Fruit fly (Drosophila melanogaster) whole organism, embryonic: Measurements from ENCODE around the gene Ube3a.

Source experiments
- Antp ChIP-seq: fragments of 200-800 bp; sonication (Bioruptor generic); optimal IDR thresholded peaks from 3 replicates; lab custom pipeline; 2016; ENCODE audit warnings: missing biosample characterization, missing genetic modification characterization
- Atf6 ChIP-seq: fragments of 200-800 bp; sonication (Bioruptor generic); IDR thresholded peaks from 2 replicates; pipeline ENCODE4 v1.3.6; 2022; ENCODE audit warnings: missing biosample characterization, missing genetic modification characterization
- Bgb ChIP-seq: fragments of 200-800 bp; sonication (Bioruptor generic); IDR thresholded peaks from 2 replicates; pipeline ENCODE4 v1.3.6; 2022; ENCODE audit warnings: missing biosample characterization, missing genetic modification characterization; ENCODE audit not compliant: partially characterized antibody
- CG10431 ChIP-seq: fragments of 200-800 bp; sonication (Bioruptor generic); optimal IDR thresholded peaks from 3 replicates; lab custom pipeline; 2018; ENCODE audit warnings: missing biosample characterization, mild to moderate bottlenecking, missing genetic modification characterization
- CG10543 ChIP-seq: fragments of 200-800 bp; sonication (Bioruptor generic); optimal IDR thresholded peaks from 3 replicates; lab custom pipeline; 2017; ENCODE audit warnings: missing biosample characterization, mild to moderate bottlenecking, missing genetic modification characterization, moderate library complexity
- CG10565 ChIP-seq: fragments of 200-800 bp; sonication (Bioruptor generic); optimal IDR thresholded peaks from 3 replicates; lab custom pipeline; 2016; ENCODE audit warnings: missing biosample characterization, mild to moderate bottlenecking, missing genetic modification characterization
- CG11085 ChIP-seq: fragments of 200-800 bp; sonication (Bioruptor generic); IDR thresholded peaks from 2 replicates; pipeline ENCODE4 v1.3.6; 2022; ENCODE audit warnings: missing biosample characterization, missing genetic modification characterization
- CG12104 ChIP-seq: fragments of 200-800 bp; sonication (Bioruptor generic); optimal IDR thresholded peaks from 3 replicates; lab custom pipeline; 2016; ENCODE audit warnings: missing biosample characterization, missing genetic modification characterization
- CG12942 ChIP-seq: fragments of 200-800 bp; sonication (Bioruptor generic); optimal IDR thresholded peaks from 3 replicates; lab custom pipeline; 2016; ENCODE audit warnings: missing biosample characterization, missing genetic modification characterization
- CG13894 ChIP-seq: fragments of 200-800 bp; sonication (Bioruptor generic); optimal IDR thresholded peaks from 3 replicates; lab custom pipeline; 2018; ENCODE audit warnings: missing biosample characterization, mild to moderate bottlenecking, missing genetic modification characterization, moderate library complexity
- CG18619 ChIP-seq: fragments of 200-800 bp; sonication (Bioruptor generic); optimal IDR thresholded peaks from 3 replicates; lab custom pipeline; 2017; ENCODE audit warnings: missing biosample characterization, mild to moderate bottlenecking, missing genetic modification characterization
- CG2202 ChIP-seq: fragments of 200-800 bp; sonication (Bioruptor generic); optimal IDR thresholded peaks from 2 replicates; lab custom pipeline; 2018; ENCODE audit warnings: missing biosample characterization, mild to moderate bottlenecking, missing genetic modification characterization
- CG31224 ChIP-seq: fragments of 200-800 bp; sonication (Bioruptor generic); IDR thresholded peaks from 2 replicates; pipeline ENCODE4 v1.3.6; 2022; ENCODE audit warnings: missing biosample characterization, missing genetic modification characterization
- CG32532 ChIP-seq: fragments of 200-800 bp; sonication (Bioruptor generic); IDR thresholded peaks from 2 replicates; pipeline ENCODE4 v1.3.6; 2022; ENCODE audit warnings: missing biosample characterization, missing genetic modification characterization
- CG34376 ChIP-seq: fragments of 200-800 bp; sonication (Bioruptor generic); optimal IDR thresholded peaks from 2 replicates; lab custom pipeline; 2018; ENCODE audit warnings: missing biosample characterization, mild to moderate bottlenecking, missing genetic modification characterization
- CG34422 ChIP-seq: fragments of 200-800 bp; sonication (Bioruptor generic); IDR thresholded peaks from 3 replicates; pipeline ENCODE4 v1.3.6; 2022; ENCODE audit warnings: missing biosample characterization, missing genetic modification characterization
- CG4820 ChIP-seq: fragments of 200-800 bp; sonication (Bioruptor generic); optimal IDR thresholded peaks from 3 replicates; lab custom pipeline; 2016; ENCODE audit warnings: missing biosample characterization, missing genetic modification characterization
- CG8944 ChIP-seq: fragments of 200-800 bp; sonication (Bioruptor generic); optimal IDR thresholded peaks from 3 replicates; lab custom pipeline; 2016; ENCODE audit warnings: missing biosample characterization, missing genetic modification characterization
- CG9437 ChIP-seq: fragments of 200-800 bp; sonication (Bioruptor generic); optimal IDR thresholded peaks from 2 replicates; lab custom pipeline; 2018; ENCODE audit warnings: missing biosample characterization, mild to moderate bottlenecking, missing genetic modification characterization
- CG9817 ChIP-seq: fragments of 200-800 bp; sonication (Bioruptor generic); optimal IDR thresholded peaks from 2 replicates; lab custom pipeline; 2018; ENCODE audit warnings: missing biosample characterization, mild to moderate bottlenecking, missing genetic modification characterization, moderate library complexity
- CG9932 ChIP-seq: fragments of 200-800 bp; sonication (Bioruptor generic); IDR thresholded peaks from 2 replicates; pipeline ENCODE4 v1.3.6; 2022; ENCODE audit warnings: missing biosample characterization, missing genetic modification characterization
- D19A ChIP-seq: fragments of 200-800 bp; optimal IDR thresholded peaks from 3 replicates; lab custom pipeline; 2019; ENCODE audit warnings: missing biosample characterization, mild to moderate bottlenecking, missing genetic modification characterization, moderate library complexity
- Dbx ChIP-seq: fragments of 200-800 bp; sonication (Bioruptor generic); IDR thresholded peaks from 3 replicates; pipeline ENCODE4 v1.3.6; 2022; ENCODE audit warnings: missing biosample characterization, missing genetic modification characterization
- Dp ChIP-seq: fragments of 200-800 bp; sonication (Bioruptor generic); optimal IDR thresholded peaks from 2 replicates; lab custom pipeline; 2018; ENCODE audit warnings: missing biosample characterization, mild to moderate bottlenecking, missing genetic modification characterization, moderate library complexity
- E2f2 ChIP-seq: fragments of 200-800 bp; sonication (Bioruptor generic); IDR thresholded peaks from 2 replicates; pipeline ENCODE4 v1.3.6; 2022; ENCODE audit warnings: missing biosample characterization, missing genetic modification characterization
- Ets65A ChIP-seq: fragments of 200-800 bp; sonication (Bioruptor generic); peaks from one replicate; lab custom pipeline; 2016; ENCODE audit warnings: missing biosample characterization, missing genetic modification characterization
- Nf-YB ChIP-seq: fragments of 200-800 bp; sonication (Bioruptor generic); optimal IDR thresholded peaks from 3 replicates; lab custom pipeline; 2019; ENCODE audit warnings: missing biosample characterization, mild to moderate bottlenecking, missing genetic modification characterization, moderate library complexity
- PHDP ChIP-seq: fragments of 200-800 bp; sonication (Bioruptor generic); optimal IDR thresholded peaks from 3 replicates; lab custom pipeline; 2018; ENCODE audit warnings: missing biosample characterization, mild to moderate bottlenecking, missing genetic modification characterization, moderate library complexity
- Sox100B ChIP-seq: fragments of 200-800 bp; sonication (Bioruptor generic); optimal IDR thresholded peaks from 3 replicates; lab custom pipeline; 2018; ENCODE audit warnings: missing biosample characterization, mild to moderate bottlenecking, missing genetic modification characterization
- Ssrp ChIP-seq: fragments of 200-800 bp; sonication (Bioruptor generic); optimal IDR thresholded peaks from 2 replicates; lab custom pipeline; 2018; ENCODE audit warnings: missing biosample characterization, mild to moderate bottlenecking, missing genetic modification characterization, moderate library complexity
- ase ChIP-seq: fragments of 200-800 bp; sonication (Bioruptor generic); IDR thresholded peaks from 3 replicates; pipeline ENCODE4 v1.3.6; 2022; ENCODE audit warnings: missing biosample characterization, missing genetic modification characterization
- chm ChIP-seq: fragments of 200-800 bp; sonication (Bioruptor generic); IDR thresholded peaks from 2 replicates; pipeline ENCODE4 v1.3.6; 2022; ENCODE audit warnings: missing biosample characterization, missing genetic modification characterization
- ci ChIP-seq: fragments of 200-800 bp; sonication (Bioruptor generic); IDR thresholded peaks from 3 replicates; pipeline ENCODE4 v1.3.6; 2022; ENCODE audit warnings: missing biosample characterization, missing genetic modification characterization
- crol ChIP-seq: fragments of 200-800 bp; sonication (Bioruptor generic); IDR thresholded peaks from 2 replicates; pipeline ENCODE4 v1.3.6; 2022; ENCODE audit warnings: missing biosample characterization, missing genetic modification characterization
- dmrt11E ChIP-seq: fragments of 200-800 bp; sonication (Bioruptor generic); optimal IDR thresholded peaks from 3 replicates; lab custom pipeline; 2018; ENCODE audit warnings: missing biosample characterization, mild to moderate bottlenecking, missing genetic modification characterization, moderate library complexity
- eve ChIP-seq, 2 experiments: fragments of >200 bp; optimal IDR thresholded peaks; 2 replicates each; lab custom pipeline; 2017; ENCODE audit warnings: missing biosample characterization in 2 of 2, missing genetic modification characterization in 2 of 2
- fru ChIP-seq: fragments of >200 bp; optimal IDR thresholded peaks from 2 replicates; lab custom pipeline; 2017
- jing ChIP-seq: fragments of 200-800 bp; sonication (Bioruptor generic); optimal IDR thresholded peaks from 2 replicates; lab custom pipeline; 2018; ENCODE audit warnings: missing biosample characterization, mild to moderate bottlenecking, missing genetic modification characterization
- lilli ChIP-seq: fragments of 200-800 bp; sonication (Bioruptor generic); optimal IDR thresholded peaks from 3 replicates; lab custom pipeline; 2016; ENCODE audit warnings: missing biosample characterization, missing genetic modification characterization
- onecut ChIP-seq: fragments of 200-800 bp; sonication (Bioruptor generic); IDR thresholded peaks from 2 replicates; pipeline ENCODE4 v1.3.6; 2022; ENCODE audit warnings: missing biosample characterization, missing genetic modification characterization
- phol ChIP-seq: fragments of 200-800 bp; sonication (Bioruptor generic); optimal IDR thresholded peaks from 3 replicates; lab custom pipeline; 2018; ENCODE audit warnings: missing biosample characterization, mild to moderate bottlenecking, missing genetic modification characterization, moderate library complexity
- pros ChIP-seq: fragments of 200-800 bp; sonication (Bioruptor generic); optimal IDR thresholded peaks from 3 replicates; lab custom pipeline; 2019; ENCODE audit warnings: missing biosample characterization, mild to moderate bottlenecking, missing genetic modification characterization, moderate library complexity
- sens ChIP-seq: fragments of 200-800 bp; sonication (Bioruptor generic); peaks from one replicate; lab custom pipeline; 2016; ENCODE audit warnings: missing biosample characterization, missing genetic modification characterization
- sob ChIP-seq: fragments of 200-800 bp; sonication (Bioruptor generic); IDR thresholded peaks from 2 replicates; pipeline ENCODE4 v1.3.6; 2022; ENCODE audit warnings: missing biosample characterization, missing genetic modification characterization
- sr ChIP-seq: fragments of 200-800 bp; sonication (Bioruptor generic); IDR thresholded peaks from 3 replicates; pipeline ENCODE4 v1.3.6; 2022; ENCODE audit warnings: missing biosample characterization, missing genetic modification characterization
- ssp ChIP-seq: fragments of 200-800 bp; sonication (Bioruptor generic); IDR thresholded peaks from 2 replicates; pipeline ENCODE4 v1.3.6; 2022; ENCODE audit warnings: missing biosample characterization, missing genetic modification characterization
- sug ChIP-seq: fragments of 200-800 bp; optimal IDR thresholded peaks from 2 replicates; lab custom pipeline; 2019; ENCODE audit warnings: missing biosample characterization, mild to moderate bottlenecking, missing genetic modification characterization, moderate library complexity
- wdn ChIP-seq: fragments of 200-800 bp; sonication (Bioruptor generic); IDR thresholded peaks from 2 replicates; pipeline ENCODE4 v1.3.6; 2022; ENCODE audit warnings: missing biosample characterization, missing genetic modification characterization
- z ChIP-seq: fragments of 200-800 bp; sonication (Bioruptor generic); IDR thresholded peaks from 3 replicates; pipeline ENCODE4 v1.3.6; 2022; ENCODE audit warnings: missing biosample characterization, missing genetic modification characterization

The Ube3a gene

dm6 chr3L:11252424-11253118 is 42.2 kb upstream of the Ube3a start (continued):
- TF ChIP-seq Ssrp (tag; lab: Kevin White, UChicago) (peak; percentile 40), sug (tag; lab: Kevin White, UChicago) (peak; percentile 1), wdn (peak; percentile 52), Atf6 (GFP tag; lab: Robert Waterston, UW) (peak; percentile 48; the same call in 1 of the 2 replicates), CG18619 (GFP tag; lab: Kevin White, UChicago) (no peak), CG2202 (no peak), eve (GFP tag; optimal IDR thresholded peaks at IDR 0.05; lab: Kevin White, UChicago) (peak in 1 of 2 experiments; percentile 79), CG32532 (GFP tag; lab: Robert Waterston, UW) (peak; percentile 3; the same call in 1 of the 2 replicates), dmrt11E (tag; lab: Kevin White, UChicago) (peak; percentile 0), fru (lab: Kevin White, UChicago) (no peak), sr (GFP tag; lab: Robert Waterston, UW) (no peak), ci (GFP tag; lab: Robert Waterston, UW) (0 out of 3 replicates have a peak, but pooled peaks have one; percentile 47), phol (peak; percentile 8), ase (GFP tag; lab: Robert Waterston, UW) (no peak), lilli (GFP tag; lab: Kevin White, UChicago) (peak; percentile 63), CG9932 (GFP tag; lab: Robert Waterston, UW) (peak; percentile 56; the same call in 1 of the 2 replicates), pros (GFP tag; lab: Kevin White, UChicago) (no peak), CG11085 (GFP tag; lab: Robert Waterston, UW) (0 out of 2 replicates have a peak, but pooled peaks have one; percentile 41), Dbx (GFP tag; lab: Robert Waterston, UW) (peak; percentile 64; the same call in 1 of the 3 replicates), Ets65A (GFP tag; lab: Kevin White, UChicago) (peak; percentile 86), CG34422 (GFP tag; lab: Robert Waterston, UW) (0 out of 3 replicates have a peak, but pooled peaks have one; percentile 0), sob (GFP tag; lab: Robert Waterston, UW) (0 out of 2 replicates have a peak, but pooled peaks have one; percentile 35), Dp (GFP tag; lab: Kevin White, UChicago) (no peak), CG34376 (GFP tag; lab: Kevin White, UChicago) (no peak), CG12942 (GFP tag; lab: Kevin White, UChicago) (no peak), CG8944 (GFP tag; lab: Kevin White, UChicago) (peak; percentile 11), CG9437 (no peak), chm (GFP tag; lab: Robert Waterston, UW) (peak; percentile 77), CG10543 (GFP tag; lab: Kevin White, UChicago) (no peak), CG31224 (GFP tag; lab: Robert Waterston, UW) (0 out of 2 replicates have a peak, but pooled peaks have one; percentile 1), sens (GFP tag; lab: Kevin White, UChicago) (peak; percentile 78), PHDP (tag; lab: Kevin White, UChicago) (no peak), CG12104 (GFP tag; lab: Kevin White, UChicago) (peak; percentile 21), D19A (tag; lab: Kevin White, UChicago) (peak; percentile 61), jing (GFP tag; lab: Kevin White, UChicago) (no peak), Sox100B (peak; percentile 0), Nf-YB (GFP tag; lab: Kevin White, UChicago) (no peak), CG4820 (GFP tag; lab: Kevin White, UChicago) (peak; percentile 11)

- peak; percentile 97 for TF ChIP-seq z (GFP tag; lab: Robert Waterston, UW)
- TF ChIP-seq pros (GFP tag; lab: Kevin White, UChicago): peak; percentile 94
- peak; percentile 31; the same call in 1 of the 2 replicates for TF ChIP-seq crol
- peak; percentile 73 for TF ChIP-seq CG13894
- no peak for TF ChIP-seq CG10565 (GFP tag; lab: Kevin White, UChicago)
- TF ChIP-seq Antp (GFP tag; lab: Kevin White, UChicago): peak; percentile 59
- no peak for TF ChIP-seq ssp (GFP tag; lab: Robert Waterston, UW)
- TF ChIP-seq onecut (GFP tag; lab: Robert Waterston, UW): peak; percentile 55
- TF ChIP-seq D19A (tag; lab: Kevin White, UChicago): no peak
- TF ChIP-seq CG10431: peak; percentile 73
- peak; percentile 41 for TF ChIP-seq Atf6 (GFP tag; lab: Robert Waterston, UW)
- TF ChIP-seq CG9817 (tag; lab: Kevin White, UChicago): no peak
- TF ChIP-seq Bgb (GFP tag; lab: Robert Waterston, UW): peak; percentile 81
- peak; percentile 30; the same call in 1 of the 2 replicates for TF ChIP-seq E2f2 (GFP tag; lab: Robert Waterston, UW)
Measured at dm6 chr3L:11251721-11252423, 41.5 kb upstream of the Ube3a start, which contains the start of gene scyl. Gene scyl, plus strand, starts transcription at chr3L:11252307.
